Worm (Caenorhabditis elegans) whole organism, mixed stage, embryonic: ENCODE measurements around the gene F53A9.1.

Source experiments
- blmp-1 ChIP-seq: fragments of 150-350 bp; optimal IDR thresholded peaks from 2 replicates; lab custom pipeline; 2014; ENCODE audit warnings: missing biosample characterization, missing genetic modification characterization
- ceh-83 ChIP-seq: fragments of 200-800 bp; sonication (Bioruptor generic); optimal IDR thresholded peaks from 2 replicates; lab custom pipeline; 2018; ENCODE audit warnings: mild to moderate bottlenecking, missing genetic modification characterization, missing compliant biosample characterization
- elt-3 ChIP-seq: fragments of 150-350 bp; optimal IDR thresholded peaks from 2 replicates; lab custom pipeline; 2014; ENCODE audit warnings: missing biosample characterization, missing genetic modification characterization
- ham-2 ChIP-seq: fragments of 200-800 bp; sonication (Bioruptor generic); optimal IDR thresholded peaks from 2 replicates; lab custom pipeline; 2018; ENCODE audit warnings: mild to moderate bottlenecking, missing genetic modification characterization, missing compliant biosample characterization
- lin-13 ChIP-seq: fragments of 150-350 bp; optimal IDR thresholded peaks from 2 replicates; lab custom pipeline; 2014; ENCODE audit warnings: missing biosample characterization, missing genetic modification characterization
- mab-5 ChIP-seq: fragments of 150-350 bp; optimal IDR thresholded peaks from 2 replicates; lab custom pipeline; 2014; ENCODE audit warnings: missing biosample characterization, missing genetic modification characterization
- nhr-237 ChIP-seq: fragments of 150-350 bp; optimal IDR thresholded peaks from 2 replicates; lab custom pipeline; 2014; ENCODE audit warnings: missing biosample characterization, missing genetic modification characterization
- nhr-28 ChIP-seq: fragments of 150-350 bp; optimal IDR thresholded peaks from 2 replicates; lab custom pipeline; 2014; ENCODE audit warnings: missing biosample characterization, missing genetic modification characterization
- nhr-76 ChIP-seq: sonication (generic microtip); optimal IDR thresholded peaks from 2 replicates; lab custom pipeline; 2017; ENCODE audit warnings: missing biosample characterization, missing genetic modification characterization
- pha-4 ChIP-seq: fragments of 150-350 bp; optimal IDR thresholded peaks from 2 replicates; lab custom pipeline; 2018; ENCODE audit warnings: missing biosample characterization, missing genetic modification reagents, missing genetic modification characterization
- snpc-4 ChIP-seq: fragments of 150-350 bp; optimal IDR thresholded peaks from 2 replicates; lab custom pipeline; 2014; ENCODE audit warnings: missing biosample characterization, missing genetic modification characterization
- unc-62 ChIP-seq: fragments of 150-350 bp; optimal IDR thresholded peaks from 2 replicates; lab custom pipeline; 2014; ENCODE audit warnings: missing biosample characterization, missing genetic modification reagents, missing genetic modification characterization
- ztf-11 ChIP-seq: fragments of 150-350 bp; optimal IDR thresholded peaks from 2 replicates; lab custom pipeline; 2014; ENCODE audit warnings: missing biosample characterization, missing genetic modification characterization

DNA sequence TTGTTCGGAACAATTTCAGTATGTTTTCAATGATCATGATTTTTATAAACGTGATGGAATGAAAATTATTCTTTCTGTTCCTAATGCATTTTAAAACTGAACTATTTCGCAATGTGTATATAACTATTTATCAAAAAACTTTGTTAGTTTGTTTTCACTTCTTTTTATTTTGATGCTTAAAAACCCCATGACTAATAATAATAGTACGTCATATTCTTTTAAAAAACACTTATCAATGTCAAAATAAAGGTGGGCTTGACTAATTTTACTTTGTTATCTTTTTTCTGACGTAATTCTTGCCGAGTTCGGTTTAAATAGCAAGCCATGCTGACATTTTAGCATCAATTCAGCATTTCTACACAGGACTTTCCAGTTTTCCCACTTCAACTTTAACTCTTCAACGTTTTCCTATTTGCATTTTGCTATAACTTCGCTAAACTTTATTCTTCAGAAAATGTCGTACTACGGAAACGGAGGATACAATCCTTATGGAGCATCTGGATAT lies at the start of gene F53A9.1:
- TF ChIP-seq ham-2 (GFP tag; lab: Kevin White, UChicago), result no peak
- no peak for TF ChIP-seq nhr-28 (tag; lab: Kevin White, UChicago)
- no peak for TF ChIP-seq snpc-4 (tag; lab: Kevin White, UChicago)
- TF ChIP-seq unc-62 (GFP tag; lab: Kevin White, UChicago), result no peak
- no peak for TF ChIP-seq elt-3 (tag; lab: Kevin White, UChicago)
- no peak for TF ChIP-seq nhr-237
- TF ChIP-seq mab-5 (tag; lab: Kevin White, UChicago), result no peak
- no peak for TF ChIP-seq blmp-1
- no peak for TF ChIP-seq nhr-76 (tag; lab: Kevin White, UChicago)
- no peak for TF ChIP-seq ztf-11 (tag; lab: Kevin White, UChicago)
- no peak for TF ChIP-seq pha-4
- TF ChIP-seq ceh-83 (GFP tag; lab: Kevin White, UChicago), result no peak
- TF ChIP-seq lin-13 (tag; lab: Kevin White, UChicago), result no peak
